Worm (Caenorhabditis elegans): ENCODE data around the gene C24H11.2.

Gene C24H11.2

DNA sequence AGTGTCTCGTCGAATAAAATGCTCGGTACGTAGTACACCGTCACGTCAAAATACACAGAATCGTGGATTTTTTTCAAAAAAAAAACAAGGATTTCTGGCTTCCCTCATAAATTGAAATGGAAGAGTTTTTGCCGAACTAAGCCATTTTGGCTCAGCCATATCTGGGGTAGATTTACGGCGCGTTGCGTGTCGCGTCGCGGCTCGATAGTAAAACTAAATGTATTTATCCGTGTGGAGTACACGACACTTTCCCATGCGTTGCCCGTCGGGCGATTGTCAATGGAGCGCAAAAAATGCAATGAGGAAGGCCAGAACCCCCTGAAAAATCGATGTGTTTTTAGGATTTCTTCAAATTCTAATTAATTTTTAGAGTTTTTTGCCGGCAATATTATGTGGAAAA lies 41.9 kb downstream of the C24H11.2 start:
- no peak for TF ChIP-seq nhr-76 (tag; optimal IDR thresholded peaks at IDR 0.05)
- no peak for TF ChIP-seq unc-120 (tag; optimal IDR thresholded peaks at IDR 0.05; ENCODE audit: poor library complexity, severe bottlenecking)
- TF ChIP-seq nhr-2 (tag; optimal IDR thresholded peaks at IDR 0.05): no peak
- no peak for TF ChIP-seq elt-1 (tag; optimal IDR thresholded peaks at IDR 0.05; ENCODE audit: borderline replicate concordance, insufficient read depth)
- no peak for TF ChIP-seq elt-3 (tag; optimal IDR thresholded peaks at IDR 0.05)
- TF ChIP-seq snpc-4 (tag; optimal IDR thresholded peaks at IDR 0.05): no peak
- no peak for TF ChIP-seq cnd-1 (tag; optimal IDR thresholded peaks at IDR 0.05)
- TF ChIP-seq flh-1 (GFP tag; optimal IDR thresholded peaks at IDR 0.05): no peak
- no peak for TF ChIP-seq mab-5 (tag; optimal IDR thresholded peaks at IDR 0.05)
- TF ChIP-seq ceh-39 (tag; optimal IDR thresholded peaks at IDR 0.05): no peak
- no peak for TF ChIP-seq nhr-237 (tag; optimal IDR thresholded peaks at IDR 0.05)
- TF ChIP-seq pha-4 (tag; optimal IDR thresholded peaks at IDR 0.05): no peak

ce11 chrIII:11746718-11747117 lies 45.4 kb downstream of the C24H11.2 start, which contains the start of gene mrt-2:
mrt-2 (plus strand) TSS chrIII:11746766.
- TF ChIP-seq lsy-2 (tag; optimal IDR thresholded peaks at IDR 0.05): peak; percentile 69
- peak; percentile 2 for TF ChIP-seq drap-1 (GFP tag; optimal IDR thresholded peaks at IDR 0.05)
- TF ChIP-seq flh-1 (GFP tag; optimal IDR thresholded peaks at IDR 0.05): no peak
- peak; percentile 32 for TF ChIP-seq hlh-1 (tag; optimal IDR thresholded peaks at IDR 0.05)
- TF ChIP-seq mep-1 (tag; optimal IDR thresholded peaks at IDR 0.05): peak; percentile 45
- no peak for TF ChIP-seq snpc-4 (tag; optimal IDR thresholded peaks at IDR 0.05)
- peak; percentile 29 for TF ChIP-seq sptf-1 (tag; optimal IDR thresholded peaks at IDR 0.05)
- TF ChIP-seq pha-4 (tag; optimal IDR thresholded peaks at IDR 0.05): peak; percentile 7
- TF ChIP-seq ces-1 (GFP tag; optimal IDR thresholded peaks at IDR 0.05): peak; percentile 53
- peak; percentile 34 for TF ChIP-seq nhr-237 (tag; optimal IDR thresholded peaks at IDR 0.05)

DNA sequence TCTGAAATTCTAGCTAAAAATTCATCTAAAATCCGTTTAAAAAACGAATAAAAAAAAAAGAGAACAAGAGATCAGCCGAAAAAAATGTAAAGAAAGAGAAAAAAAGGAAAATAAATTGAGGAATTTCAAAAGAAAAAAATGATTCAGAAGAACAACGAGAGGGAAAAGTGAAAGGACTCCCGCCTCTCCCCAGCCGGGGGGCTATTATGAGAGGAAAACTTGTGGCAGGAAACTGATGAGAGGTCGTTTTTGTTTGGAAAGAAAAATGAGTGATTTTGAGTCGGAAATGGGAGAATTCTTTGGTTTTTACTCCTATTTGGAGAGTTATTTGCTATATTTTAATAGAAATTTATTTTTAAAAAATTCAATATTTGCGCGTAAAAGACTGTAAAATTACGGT lies 50.0 kb downstream of the C24H11.2 start:
- TF ChIP-seq hlh-1 (tag; optimal IDR thresholded peaks at IDR 0.05) (no peak), lin-32 (GFP tag; optimal IDR thresholded peaks at IDR 0.05) (no peak), mls-2 (tag; optimal IDR thresholded peaks at IDR 0.05) (no peak), cnd-1 (tag; optimal IDR thresholded peaks at IDR 0.05) (no peak), elt-1 (tag; optimal IDR thresholded peaks at IDR 0.05; ENCODE audit: borderline replicate concordance, insufficient read depth) (no peak), drap-1 (GFP tag; optimal IDR thresholded peaks at IDR 0.05) (no peak), nhr-28 (tag; optimal IDR thresholded peaks at IDR 0.05) (no peak)

DNA sequence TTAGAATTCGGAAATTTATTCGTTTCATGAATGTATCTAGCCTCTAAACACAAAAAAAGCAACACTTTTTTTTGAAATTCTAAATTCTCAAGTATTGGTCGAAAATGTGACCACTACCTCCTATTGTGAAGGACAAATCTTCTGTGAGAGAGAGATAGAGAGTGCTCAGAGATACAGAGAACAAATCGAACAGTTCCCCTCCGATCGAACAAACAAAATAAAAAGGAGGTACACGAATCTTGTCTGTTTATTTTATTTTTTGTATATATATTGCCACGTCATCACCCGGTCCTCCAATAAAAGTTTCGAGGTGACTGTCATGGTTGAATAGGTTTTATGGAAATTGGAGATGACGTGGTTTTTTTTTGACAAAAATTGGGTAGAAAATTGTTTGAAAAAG lies 51.3 kb downstream of the C24H11.2 start:
- TF ChIP-seq blmp-1 (tag; optimal IDR thresholded peaks at IDR 0.05) (no peak), flh-1 (GFP tag; optimal IDR thresholded peaks at IDR 0.05) (no peak), unc-39 (tag; optimal IDR thresholded peaks at IDR 0.05) (no peak), lsy-2 (tag; optimal IDR thresholded peaks at IDR 0.05) (no peak), sptf-1 (tag; optimal IDR thresholded peaks at IDR 0.05) (no peak), hlh-1 (tag; optimal IDR thresholded peaks at IDR 0.05) (no peak), lin-13 (tag; optimal IDR thresholded peaks at IDR 0.05) (no peak), unc-120 (tag; optimal IDR thresholded peaks at IDR 0.05; ENCODE audit: poor library complexity, severe bottlenecking) (no peak)

Measured in whole organism, mixed stage, embryonic.